Fruit fly (Drosophila melanogaster) whole organism, prepupa: ENCODE measurements around the gene CG14868.

Source experiments
- CG10631 ChIP-seq: fragments of 200-800 bp; sonication (Bioruptor generic); optimal IDR thresholded peaks from 2 replicates; lab custom pipeline; 2016; ENCODE audit warnings: missing biosample characterization, missing genetic modification characterization
- CG10669 ChIP-seq: fragments of 200-800 bp; sonication (Bioruptor generic); optimal IDR thresholded peaks from 3 replicates; lab custom pipeline; 2018; ENCODE audit warnings: missing biosample characterization, mild to moderate bottlenecking, missing genetic modification characterization, moderate library complexity
- CG11294 ChIP-seq: fragments of 200-800 bp; sonication (Bioruptor generic); IDR thresholded peaks from 2 replicates; pipeline ENCODE4 v1.3.6; 2022; ENCODE audit warnings: missing biosample characterization, missing genetic modification characterization
- CG11762 ChIP-seq: fragments of 200-800 bp; sonication (Bioruptor generic); optimal IDR thresholded peaks from 3 replicates; lab custom pipeline; 2016; ENCODE audit warnings: missing biosample characterization, missing genetic modification characterization; ENCODE audit not compliant: insufficient read depth
- CG11902 ChIP-seq: fragments of 200-800 bp; sonication (Bioruptor generic); optimal IDR thresholded peaks from 3 replicates; lab custom pipeline; 2016; ENCODE audit warnings: missing biosample characterization, missing genetic modification characterization
- CG15336 ChIP-seq: fragments of 200-800 bp; sonication (Bioruptor generic); IDR thresholded peaks from 2 replicates; pipeline ENCODE4 v1.3.6; 2022; ENCODE audit warnings: missing biosample characterization, missing genetic modification characterization
- CG1621 ChIP-seq: fragments of 200-800 bp; sonication (Bioruptor generic); optimal IDR thresholded peaks from 3 replicates; lab custom pipeline; 2018; ENCODE audit warnings: missing biosample characterization, mild to moderate bottlenecking, missing genetic modification characterization
- CG16779 ChIP-seq: fragments of 200-800 bp; sonication (Bioruptor generic); optimal IDR thresholded peaks from 3 replicates; lab custom pipeline; 2017; ENCODE audit warnings: missing biosample characterization, mild to moderate bottlenecking, missing genetic modification characterization
- CG3032 ChIP-seq: fragments of 200-800 bp; optimal IDR thresholded peaks from 2 replicates; lab custom pipeline; 2019; ENCODE audit warnings: missing biosample characterization, mild to moderate bottlenecking, missing genetic modification characterization, moderate library complexity
- CG32006 ChIP-seq: fragments of 200-800 bp; sonication (Bioruptor generic); optimal IDR thresholded peaks from 3 replicates; lab custom pipeline; 2017; ENCODE audit warnings: missing biosample characterization, mild to moderate bottlenecking, missing genetic modification characterization
- CG3919 ChIP-seq: fragments of 200-800 bp; sonication (Bioruptor generic); optimal IDR thresholded peaks from 3 replicates; lab custom pipeline; 2016; ENCODE audit warnings: missing biosample characterization, missing genetic modification characterization
- CG4318 ChIP-seq: fragments of 200-800 bp; sonication (Bioruptor generic); optimal IDR thresholded peaks from 3 replicates; lab custom pipeline; 2017; ENCODE audit warnings: missing biosample characterization, mild to moderate bottlenecking, missing genetic modification characterization
- CG6163 ChIP-seq: fragments of 200-800 bp; sonication (Bioruptor generic); IDR thresholded peaks from 3 replicates; pipeline ENCODE4 v1.3.6; 2022; ENCODE audit warnings: missing biosample characterization, missing genetic modification characterization
- CG6276 ChIP-seq: fragments of 200-800 bp; sonication (Bioruptor generic); optimal IDR thresholded peaks from 2 replicates; lab custom pipeline; 2017; ENCODE audit warnings: missing biosample characterization, mild to moderate bottlenecking, missing genetic modification characterization
- CG6792 ChIP-seq: fragments of 200-800 bp; sonication (Bioruptor generic); optimal IDR thresholded peaks from 3 replicates; lab custom pipeline; 2016; ENCODE audit warnings: missing biosample characterization, missing genetic modification characterization
- CG6854 ChIP-seq: fragments of 200-800 bp; sonication (Bioruptor generic); optimal IDR thresholded peaks from 2 replicates; lab custom pipeline; 2017; ENCODE audit warnings: missing biosample characterization, mild to moderate bottlenecking, missing genetic modification characterization
- CG7368 ChIP-seq: fragments of 200-800 bp; sonication (Bioruptor generic); optimal IDR thresholded peaks from 3 replicates; lab custom pipeline; 2016; ENCODE audit warnings: missing biosample characterization, missing genetic modification characterization
- CG8119 ChIP-seq: fragments of 200-800 bp; sonication (Bioruptor generic); IDR thresholded peaks from 3 replicates; pipeline ENCODE4 v1.3.6; 2022; ENCODE audit warnings: missing biosample characterization, missing genetic modification characterization
- CG8319 ChIP-seq: fragments of 200-800 bp; sonication (Bioruptor generic); optimal IDR thresholded peaks from 3 replicates; lab custom pipeline; 2016; ENCODE audit warnings: missing biosample characterization, missing genetic modification characterization
- CG8632 ChIP-seq: fragments of 200-800 bp; sonication (Bioruptor generic); optimal IDR thresholded peaks from 3 replicates; lab custom pipeline; 2016; ENCODE audit warnings: missing biosample characterization, missing genetic modification characterization
- CG9139 ChIP-seq: fragments of 200-800 bp; sonication (Bioruptor generic); optimal IDR thresholded peaks from 3 replicates; lab custom pipeline; 2017; ENCODE audit warnings: missing biosample characterization, mild to moderate bottlenecking, missing genetic modification characterization
- Eip75B ChIP-seq: fragments of 200-800 bp; sonication (Bioruptor generic); optimal IDR thresholded peaks from 3 replicates; lab custom pipeline; 2016; ENCODE audit warnings: missing biosample characterization, missing genetic modification characterization
- Eip78C ChIP-seq: fragments of 200-800 bp; sonication (Bioruptor generic); peaks from one replicate; lab custom pipeline; 2016; ENCODE audit warnings: missing biosample characterization, missing genetic modification characterization
- Eip93F ChIP-seq: fragments of 200-800 bp; sonication (Bioruptor generic); optimal IDR thresholded peaks from 2 replicates; lab custom pipeline; 2016; ENCODE audit warnings: missing biosample characterization, mild to moderate bottlenecking, missing genetic modification characterization
- Ets21C ChIP-seq: fragments of 200-800 bp; sonication (Bioruptor generic); optimal IDR thresholded peaks from 3 replicates; lab custom pipeline; 2016; ENCODE audit warnings: missing biosample characterization, missing genetic modification characterization
- Hr39 ChIP-seq: fragments of 200-800 bp; sonication (Bioruptor generic); optimal IDR thresholded peaks from 2 replicates; lab custom pipeline; 2016; ENCODE audit warnings: missing biosample characterization, missing genetic modification characterization
- OdsH ChIP-seq: fragments of 200-800 bp; sonication (Bioruptor generic); optimal IDR thresholded peaks from 3 replicates; lab custom pipeline; 2016; ENCODE audit warnings: missing biosample characterization, missing genetic modification characterization
- Smox ChIP-seq: fragments of 200-800 bp; sonication (Bioruptor generic); optimal IDR thresholded peaks from 3 replicates; lab custom pipeline; 2016; ENCODE audit warnings: missing biosample characterization, missing genetic modification characterization
- Sox102F ChIP-seq: fragments of 200-800 bp; sonication (Bioruptor generic); optimal IDR thresholded peaks from 2 replicates; lab custom pipeline; 2016; ENCODE audit warnings: missing biosample characterization, mild to moderate bottlenecking, missing genetic modification characterization
- Sox15 ChIP-seq: fragments of 200-800 bp; sonication (Bioruptor generic); optimal IDR thresholded peaks from 3 replicates; lab custom pipeline; 2016; ENCODE audit warnings: missing biosample characterization, missing genetic modification characterization
- acj6 ChIP-seq: fragments of 200-800 bp; sonication (Bioruptor generic); optimal IDR thresholded peaks from 3 replicates; lab custom pipeline; 2016; ENCODE audit warnings: missing biosample characterization, missing genetic modification characterization
- cyc ChIP-seq: fragments of 200-800 bp; sonication (Bioruptor generic); optimal IDR thresholded peaks from 3 replicates; lab custom pipeline; 2016; ENCODE audit warnings: missing biosample characterization, missing genetic modification characterization
- dac ChIP-seq: fragments of 200-800 bp; sonication (Bioruptor generic); optimal IDR thresholded peaks from 2 replicates; lab custom pipeline; 2017; ENCODE audit warnings: missing biosample characterization, mild to moderate bottlenecking, missing genetic modification characterization
- eg ChIP-seq: fragments of 200-800 bp; sonication (Bioruptor generic); IDR thresholded peaks from 3 replicates; pipeline ENCODE4 v1.3.6; 2022; ENCODE audit warnings: missing biosample characterization, missing genetic modification characterization
- fd85E ChIP-seq: fragments of 200-800 bp; sonication (Bioruptor generic); optimal IDR thresholded peaks from 3 replicates; lab custom pipeline; 2016; ENCODE audit warnings: missing biosample characterization, missing genetic modification characterization
- fkh ChIP-seq: fragments of 200-800 bp; sonication (Bioruptor generic); optimal IDR thresholded peaks from 3 replicates; lab custom pipeline; 2017; ENCODE audit warnings: missing biosample characterization, mild to moderate bottlenecking, missing genetic modification characterization, moderate library complexity
- lz ChIP-seq: fragments of 200-800 bp; sonication (Bioruptor generic); optimal IDR thresholded peaks from 3 replicates; lab custom pipeline; 2016; ENCODE audit warnings: missing biosample characterization, missing genetic modification characterization
- net ChIP-seq: fragments of 200-800 bp; sonication (Bioruptor generic); optimal IDR thresholded peaks from 3 replicates; lab custom pipeline; 2016; ENCODE audit warnings: missing biosample characterization, missing genetic modification characterization
- pdm3 ChIP-seq: fragments of 200-800 bp; sonication (Bioruptor generic); optimal IDR thresholded peaks from 3 replicates; lab custom pipeline; 2016; ENCODE audit warnings: missing biosample characterization, missing genetic modification characterization
- salr ChIP-seq, 2 experiments: fragments of 200-800 bp; sonication (Bioruptor generic); optimal IDR thresholded peaks; 3 replicates each; lab custom pipeline; 2016 to 2018; ENCODE audit warnings: missing biosample characterization in 2 of 2, missing genetic modification characterization in 2 of 2, mild to moderate bottlenecking in 1 of 2
- spab ChIP-seq: fragments of 200-800 bp; sonication (Bioruptor generic); optimal IDR thresholded peaks from 2 replicates; lab custom pipeline; 2017; ENCODE audit warnings: missing biosample characterization, mild to moderate bottlenecking, missing genetic modification characterization, missing genetic modification reagents
- ss ChIP-seq, 2 experiments: fragments of 200-800 bp; sonication (Bioruptor generic); optimal IDR thresholded peaks; 2 replicates in 1 of 2; 3 replicates in 1 of 2; lab custom pipeline; 2017 to 2018; ENCODE audit warnings: mild to moderate bottlenecking in 2 of 2, missing biosample characterization in 2 of 2, missing genetic modification characterization in 2 of 2, moderate library complexity in 1 of 2
- topi ChIP-seq: fragments of 200-800 bp; sonication (Bioruptor generic); optimal IDR thresholded peaks from 3 replicates; lab custom pipeline; 2016; ENCODE audit warnings: missing biosample characterization, missing genetic modification characterization
- vri ChIP-seq: fragments of 200-800 bp; sonication (Bioruptor generic); optimal IDR thresholded peaks from 3 replicates; lab custom pipeline; 2016; ENCODE audit warnings: missing biosample characterization, mild to moderate bottlenecking, missing genetic modification characterization

The CG14868 gene

DNA sequence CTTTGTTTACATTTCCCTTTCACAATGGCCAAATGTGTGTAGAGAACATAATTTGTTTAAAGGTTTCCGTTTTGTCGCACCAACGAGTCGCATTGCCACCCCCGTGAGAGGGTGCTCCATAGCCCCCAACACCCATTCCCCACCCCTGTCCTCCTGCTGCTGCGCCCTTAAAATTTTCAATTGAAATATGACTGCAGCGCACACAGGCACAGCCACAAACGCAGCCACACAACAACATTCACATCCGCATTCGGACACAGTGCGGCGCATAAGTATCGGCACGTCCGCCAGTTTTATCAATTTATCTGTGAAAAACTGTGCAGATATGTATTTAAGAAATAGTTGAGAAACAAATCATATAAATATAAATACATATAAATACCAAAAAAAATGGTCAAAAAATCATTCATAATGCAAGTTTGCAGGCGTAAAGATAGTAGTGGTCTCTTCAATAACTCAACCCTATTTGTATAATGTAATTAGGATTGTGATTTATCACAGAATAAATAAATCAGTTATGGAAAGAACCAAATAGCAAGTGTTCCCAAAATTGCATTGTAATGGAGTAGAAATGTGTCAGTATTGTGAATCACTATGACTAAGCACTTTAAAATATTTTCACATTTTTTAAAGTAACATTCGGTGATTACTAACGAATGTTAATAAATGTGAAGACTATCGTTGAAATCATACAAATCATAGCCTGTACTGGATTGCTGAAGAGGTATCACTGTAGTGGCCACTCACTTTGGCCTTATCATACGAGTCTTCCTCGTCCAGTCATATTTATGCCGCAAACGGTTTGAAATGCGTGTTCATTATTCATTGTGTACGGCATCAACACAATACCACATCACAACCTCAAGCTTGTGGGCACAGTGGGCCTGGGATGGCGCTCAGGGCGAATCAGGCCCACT lies 40.3 kb upstream of the CG14868 start (continued):
- no peak for TF ChIP-seq fd85E
- peak; percentile 13 for TF ChIP-seq CG10669 (GFP tag; lab: Kevin White, UChicago)
- no peak for TF ChIP-seq CG3032
- TF ChIP-seq Smox (GFP tag; lab: Kevin White, UChicago): peak; percentile 49
- no peak for TF ChIP-seq acj6 (GFP tag; lab: Kevin White, UChicago)
- peak; percentile 22 for TF ChIP-seq CG8632
- TF ChIP-seq OdsH (GFP tag; lab: Kevin White, UChicago): peak; percentile 43
- TF ChIP-seq CG16779 (tag; lab: Kevin White, UChicago): no peak
- peak; percentile 45 for TF ChIP-seq dac (GFP tag; lab: Kevin White, UChicago)
- no peak for TF ChIP-seq CG15336 (GFP tag; lab: Robert Waterston, UW)
- peak; percentile 43 for TF ChIP-seq fkh (GFP tag; lab: Kevin White, UChicago)
- TF ChIP-seq CG11294 (GFP tag; lab: Robert Waterston, UW): peak; percentile 28; the same call in 1 of the 2 replicates
- TF ChIP-seq CG32006 (GFP tag; lab: Kevin White, UChicago): peak; percentile 61
- no peak for TF ChIP-seq CG8319 (GFP tag; lab: Kevin White, UChicago)
- TF ChIP-seq CG9139 (GFP tag; lab: Kevin White, UChicago): no peak
- TF ChIP-seq Sox15 (GFP tag; lab: Kevin White, UChicago): no peak

DNA sequence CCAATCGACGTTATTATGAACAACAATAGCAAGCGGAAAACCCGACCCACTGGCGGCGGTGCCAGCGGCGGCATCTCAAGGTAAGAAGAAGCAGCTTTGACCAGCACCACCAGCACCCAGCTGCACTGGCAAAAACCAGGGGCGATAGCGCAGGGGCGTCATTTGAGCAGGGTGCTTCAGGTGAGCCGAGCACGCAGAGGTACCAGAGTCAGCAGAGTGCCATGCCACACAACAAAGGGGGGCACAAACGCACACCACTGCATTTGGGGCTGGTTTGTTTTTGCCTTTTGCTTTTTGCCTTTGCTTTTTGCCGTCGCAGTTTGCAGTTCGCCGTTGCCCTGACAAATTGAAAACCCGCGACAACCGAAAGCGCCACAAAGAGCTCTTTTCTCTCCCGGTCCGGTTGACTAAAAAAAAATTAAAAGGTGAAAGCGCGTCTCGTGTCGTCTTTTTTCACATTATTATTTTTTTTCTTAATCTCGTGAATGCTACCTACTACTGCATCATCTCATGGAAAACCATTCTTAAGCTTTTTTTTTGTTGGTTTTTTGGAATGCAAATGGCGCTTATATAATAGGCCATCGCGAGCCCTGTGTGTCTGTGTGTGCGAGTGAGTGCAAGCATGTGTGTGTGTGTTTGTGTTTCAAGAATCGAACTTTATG lies 39.5 kb upstream of the CG14868 start:
- TF ChIP-seq CG4318 (GFP tag; lab: Kevin White, UChicago): no peak
- peak; percentile 26 for TF ChIP-seq Eip75B (GFP tag; lab: Kevin White, UChicago)
- no peak for TF ChIP-seq CG10669 (GFP tag; lab: Kevin White, UChicago)
- no peak for TF ChIP-seq CG16779 (tag; lab: Kevin White, UChicago)
- TF ChIP-seq Sox102F (GFP tag; lab: Kevin White, UChicago): no peak
- no peak for TF ChIP-seq ss (GFP tag; optimal IDR thresholded peaks at IDR 0.05; lab: Kevin White, UChicago)
- TF ChIP-seq CG9139 (GFP tag; lab: Kevin White, UChicago): no peak
- peak; percentile 40 for TF ChIP-seq dac (GFP tag; lab: Kevin White, UChicago)
- peak; percentile 41 for TF ChIP-seq CG32006 (GFP tag; lab: Kevin White, UChicago)
- peak; percentile 30 for TF ChIP-seq Smox (GFP tag; lab: Kevin White, UChicago)
- TF ChIP-seq vri (GFP tag; lab: Kevin White, UChicago): peak; percentile 62
- TF ChIP-seq CG1621 (tag; lab: Kevin White, UChicago): no peak
- TF ChIP-seq CG3919 (GFP tag; lab: Kevin White, UChicago): peak; percentile 52
- TF ChIP-seq Eip93F: no peak
- no peak for TF ChIP-seq CG6792 (GFP tag; lab: Kevin White, UChicago)
- TF ChIP-seq eg: peak; percentile 65; the same call in 2 of the 3 replicates
- no peak for TF ChIP-seq fd85E
- no peak for TF ChIP-seq salr (GFP tag; optimal IDR thresholded peaks at IDR 0.05; lab: Kevin White, UChicago)
- TF ChIP-seq Hr39 (GFP tag; lab: Kevin White, UChicago): no peak
- peak; percentile 32 for TF ChIP-seq topi (GFP tag; lab: Kevin White, UChicago)
- no peak for TF ChIP-seq CG8319 (GFP tag; lab: Kevin White, UChicago)
- TF ChIP-seq cyc (GFP tag; lab: Kevin White, UChicago): peak; percentile 41
- TF ChIP-seq Eip78C (GFP tag; lab: Kevin White, UChicago): peak; percentile 41
- peak; percentile 60; the same call in 2 of the 3 replicates for TF ChIP-seq CG8119
- TF ChIP-seq net (GFP tag; lab: Kevin White, UChicago): peak; percentile 23
- peak; percentile 4 for TF ChIP-seq CG7368
- no peak for TF ChIP-seq CG6854 (GFP tag; lab: Kevin White, UChicago)
- no peak for TF ChIP-seq CG3032
- no peak for TF ChIP-seq acj6 (GFP tag; lab: Kevin White, UChicago)
- peak; percentile 1 for TF ChIP-seq pdm3 (GFP tag; lab: Kevin White, UChicago)
- TF ChIP-seq OdsH (GFP tag; lab: Kevin White, UChicago): peak; percentile 13
- TF ChIP-seq CG6276 (GFP tag; lab: Kevin White, UChicago): no peak
- TF ChIP-seq CG15336 (GFP tag; lab: Robert Waterston, UW): peak; percentile 64; the same call in 1 of the 2 replicates
- peak; percentile 5 for TF ChIP-seq CG11762
- TF ChIP-seq CG6163 (GFP tag; lab: Robert Waterston, UW): peak; percentile 43; the same call in 2 of the 3 replicates
- no peak for TF ChIP-seq lz (GFP tag; lab: Kevin White, UChicago)
- TF ChIP-seq CG10631 (GFP tag; lab: Kevin White, UChicago): no peak
- TF ChIP-seq Ets21C (GFP tag; lab: Kevin White, UChicago): no peak
- TF ChIP-seq CG11902 (GFP tag; lab: Kevin White, UChicago): no peak
- no peak for TF ChIP-seq spab (GFP tag; lab: Kevin White, UChicago)
